Worm (Caenorhabditis elegans) whole organism, young adult: ENCODE data around the gene rnh-1.1.

Experiments
- B0019.2 ChIP-seq: fragments of 200-800 bp; sonication (Bioruptor generic); conservative IDR thresholded peaks from 2 replicates; pipeline ENCODE4 v1.3.6; 2022; ENCODE audit warnings: missing genetic modification reagents, missing genetic modification characterization, missing compliant biosample characterization
- C17E4.6 ChIP-seq: fragments of 200-800 bp; sonication (Bioruptor generic); IDR thresholded peaks from 2 replicates; pipeline ENCODE4 v1.3.6; 2022; ENCODE audit warnings: missing genetic modification reagents, missing genetic modification characterization, missing compliant biosample characterization
- F22D6.2 ChIP-seq: sonication (generic microtip); optimal IDR thresholded peaks from 2 replicates; lab custom pipeline; 2016; ENCODE audit warnings: mild to moderate bottlenecking, missing genetic modification characterization, missing compliant biosample characterization
- F33H1.4 ChIP-seq: fragments of 200-800 bp; sonication (Bioruptor generic); IDR thresholded peaks from 2 replicates; pipeline ENCODE4 v1.3.6; 2022; ENCODE audit warnings: missing genetic modification reagents, missing genetic modification characterization, missing compliant biosample characterization
- F57A8.1 ChIP-seq: fragments of 200-800 bp; sonication (Bioruptor generic); optimal IDR thresholded peaks from 2 replicates; lab custom pipeline; 2018; ENCODE audit warnings: mild to moderate bottlenecking, missing genetic modification characterization, moderate library complexity, missing compliant biosample characterization
- F57C9.4 ChIP-seq: sonication (generic microtip); optimal IDR thresholded peaks from 2 replicates; lab custom pipeline; 2017; ENCODE audit warnings: mild to moderate bottlenecking, missing genetic modification characterization, missing compliant biosample characterization
- K12H6.12 ChIP-seq: fragments of 200-800 bp; sonication (Bioruptor generic); optimal IDR thresholded peaks from 2 replicates; lab custom pipeline; 2018; ENCODE audit warnings: mild to moderate bottlenecking, missing genetic modification characterization, missing compliant biosample characterization
- Y53G8AR.9 ChIP-seq: fragments of 200-800 bp; sonication (Bioruptor generic); conservative IDR thresholded peaks from 2 replicates; pipeline ENCODE4 v1.3.6; 2022; ENCODE audit warnings: missing genetic modification reagents, missing genetic modification characterization, missing compliant biosample characterization
- Y56A3A.18 ChIP-seq: fragments of 200-800 bp; sonication (Bioruptor generic); IDR thresholded peaks from 2 replicates; pipeline ENCODE4 v1.3.6; 2022; ENCODE audit warnings: missing genetic modification reagents, missing genetic modification characterization, missing compliant biosample characterization
- Y79H2A.3 ChIP-seq: fragments of 200-800 bp; sonication (Bioruptor generic); conservative IDR thresholded peaks from 2 replicates; pipeline ENCODE4 v1.3.6; 2022; ENCODE audit warnings: missing genetic modification reagents, missing genetic modification characterization, missing compliant biosample characterization
- Y95B8A.8 ChIP-seq: fragments of 200-800 bp; sonication (Bioruptor generic); IDR thresholded peaks from 2 replicates; pipeline ENCODE4 v1.3.6; 2022; ENCODE audit warnings: missing genetic modification reagents, missing genetic modification characterization, missing compliant biosample characterization
- aptf-3 ChIP-seq: fragments of 200-800 bp; sonication (Bioruptor generic); IDR thresholded peaks from 2 replicates; pipeline ENCODE4 v1.3.6; 2022; ENCODE audit warnings: missing genetic modification characterization, missing compliant biosample characterization
- attf-3 ChIP-seq: fragments of 200-800 bp; sonication (Bioruptor generic); conservative IDR thresholded peaks from 2 replicates; pipeline ENCODE4 v1.3.6; 2022; ENCODE audit warnings: missing genetic modification reagents, missing genetic modification characterization, missing compliant biosample characterization
- attf-6 ChIP-seq: fragments of 200-800 bp; sonication (Bioruptor generic); IDR thresholded peaks from 2 replicates; pipeline ENCODE4 v1.3.6; 2022; ENCODE audit warnings: missing genetic modification reagents, missing genetic modification characterization, missing compliant biosample characterization
- ceh-100 ChIP-seq: fragments of 200-800 bp; sonication (Bioruptor generic); IDR thresholded peaks from 2 replicates; pipeline ENCODE4 v1.3.6; 2022; ENCODE audit warnings: missing genetic modification reagents, missing genetic modification characterization, missing compliant biosample characterization
- ceh-58 ChIP-seq: fragments of 200-800 bp; sonication (Bioruptor generic); IDR thresholded peaks from 2 replicates; pipeline ENCODE4 v1.3.6; 2022; ENCODE audit warnings: missing genetic modification characterization, missing compliant biosample characterization
- ceh-79 ChIP-seq: sonication (generic microtip); optimal IDR thresholded peaks from 2 replicates; lab custom pipeline; 2017; ENCODE audit warnings: mild to moderate bottlenecking, missing genetic modification characterization, missing compliant biosample characterization
- dox-1 ChIP-seq: fragments of 200-800 bp; sonication (Bioruptor generic); IDR thresholded peaks from 2 replicates; pipeline ENCODE4 v1.3.6; 2022; ENCODE audit warnings: missing genetic modification reagents, missing genetic modification characterization, missing compliant biosample characterization
- dpff-1 ChIP-seq: sonication (generic microtip); optimal IDR thresholded peaks from 2 replicates; lab custom pipeline; 2017; ENCODE audit warnings: mild to moderate bottlenecking, missing genetic modification characterization, missing compliant biosample characterization
- dpl-1 ChIP-seq: fragments of 150-350 bp; optimal IDR thresholded peaks from 2 replicates; lab custom pipeline; 2014; ENCODE audit warnings: missing biosample characterization, missing genetic modification reagents, missing genetic modification characterization
- efl-1 ChIP-seq: fragments of 150-350 bp; optimal IDR thresholded peaks from 2 replicates; lab custom pipeline; 2014; ENCODE audit warnings: missing biosample characterization, missing genetic modification reagents, missing genetic modification characterization
- egrh-3 ChIP-seq: fragments of 200-800 bp; sonication (Bioruptor generic); IDR thresholded peaks from 2 replicates; pipeline ENCODE4 v1.3.6; 2022; ENCODE audit warnings: missing genetic modification reagents, missing genetic modification characterization, missing compliant biosample characterization
- ets-4 ChIP-seq: fragments of 200-800 bp; sonication (Bioruptor generic); optimal IDR thresholded peaks from 2 replicates; lab custom pipeline; 2018; ENCODE audit warnings: mild to moderate bottlenecking, missing genetic modification characterization, missing compliant biosample characterization
- him-1 ChIP-seq: sonication (generic microtip); optimal IDR thresholded peaks from 2 replicates; lab custom pipeline; 2016; ENCODE audit warnings: missing genotype, missing genetic modification reagents, missing genetic modification characterization, missing compliant biosample characterization
- hlh-26 ChIP-seq: fragments of 200-800 bp; sonication (Bioruptor generic); conservative IDR thresholded peaks from 2 replicates; pipeline ENCODE4 v1.3.6; 2022; ENCODE audit warnings: missing genetic modification reagents, missing genetic modification characterization, missing compliant biosample characterization
- hmg-1.2 ChIP-seq: fragments of 200-800 bp; sonication (Bioruptor generic); IDR thresholded peaks from 2 replicates; pipeline ENCODE4 v1.3.6; 2022; ENCODE audit warnings: missing genetic modification reagents, missing genetic modification characterization, missing compliant biosample characterization
- lag-1 ChIP-seq: fragments of 200-800 bp; sonication (Bioruptor generic); IDR thresholded peaks from 2 replicates; pipeline ENCODE4 v1.3.6; 2022; ENCODE audit warnings: missing genetic modification reagents, missing genetic modification characterization, missing compliant biosample characterization
- lin-54 ChIP-seq: fragments of 200-800 bp; sonication (Bioruptor generic); optimal IDR thresholded peaks from 2 replicates; lab custom pipeline; 2018; ENCODE audit warnings: mild to moderate bottlenecking, missing genetic modification characterization, missing compliant biosample characterization
- lsl-1 ChIP-seq: fragments of 200-800 bp; sonication (Bioruptor generic); optimal IDR thresholded peaks from 2 replicates; lab custom pipeline; 2018; ENCODE audit warnings: mild to moderate bottlenecking, missing genetic modification characterization, moderate library complexity, missing compliant biosample characterization
- madf-10 ChIP-seq: sonication (generic microtip); optimal IDR thresholded peaks from 2 replicates; lab custom pipeline; 2016; ENCODE audit warnings: mild to moderate bottlenecking, missing genetic modification characterization, missing compliant biosample characterization
- madf-8 ChIP-seq: fragments of 200-800 bp; sonication (Bioruptor generic); conservative IDR thresholded peaks from 2 replicates; pipeline ENCODE4 v1.3.6; 2022; ENCODE audit warnings: missing genetic modification reagents, missing genetic modification characterization, missing compliant biosample characterization
- mel-28 ChIP-seq: sonication (generic microtip); optimal IDR thresholded peaks from 2 replicates; lab custom pipeline; 2016; ENCODE audit warnings: borderline replicate concordance, mild to moderate bottlenecking, missing genetic modification characterization, missing compliant biosample characterization
- nfya-2 ChIP-seq: fragments of 200-800 bp; sonication (Bioruptor generic); IDR thresholded peaks from 2 replicates; pipeline ENCODE4 v1.3.6; 2022; ENCODE audit warnings: missing genetic modification reagents, missing genetic modification characterization, missing compliant biosample characterization
- nfyb-1 ChIP-seq: fragments of 200-800 bp; sonication (Bioruptor generic); IDR thresholded peaks from 2 replicates; pipeline ENCODE4 v1.3.6; 2022; ENCODE audit warnings: missing genetic modification reagents, missing genetic modification characterization, missing compliant biosample characterization
- nhr-90 ChIP-seq: sonication (generic microtip); optimal IDR thresholded peaks from 2 replicates; lab custom pipeline; 2016; ENCODE audit warnings: missing genotype, mild to moderate bottlenecking, missing genetic modification characterization, missing compliant biosample characterization
- rcor-1 ChIP-seq: fragments of 200-800 bp; sonication (Bioruptor generic); IDR thresholded peaks from 2 replicates; pipeline ENCODE4 v1.3.6; 2022; ENCODE audit warnings: missing genetic modification reagents, missing genetic modification characterization, missing compliant biosample characterization
- rec-8 ChIP-seq, 2 experiments: sonication (generic microtip); optimal IDR thresholded peaks; 2 replicates each; lab custom pipeline; 2016; ENCODE audit warnings: mild to moderate bottlenecking in 2 of 2, missing genetic modification characterization in 2 of 2, missing genetic modification reagents in 2 of 2, missing genotype in 2 of 2, missing biosample characterization in 1 of 2, missing compliant biosample characterization in 1 of 2, moderate library complexity in 1 of 2
- snpc-1.3 ChIP-seq: sonication (generic microtip); optimal IDR thresholded peaks from 2 replicates; lab custom pipeline; 2017; ENCODE audit warnings: missing genetic modification characterization, mild to moderate bottlenecking, missing compliant biosample characterization, antibody characterized with exemption, moderate library complexity, missing genotype, missing genetic modification reagents; ENCODE audit not compliant: insufficient read depth
- snpc-3.4 ChIP-seq: sonication (generic microtip); optimal IDR thresholded peaks from 2 replicates; lab custom pipeline; 2017; ENCODE audit warnings: missing genetic modification characterization, mild to moderate bottlenecking, missing compliant biosample characterization, antibody characterized with exemption, moderate library complexity, missing genotype, missing genetic modification reagents
- snpc-4 ChIP-seq, 5 experiments: fragments of 150-350 bp in 1 of 5; sonication (generic microtip) in 4 of 5; optimal IDR thresholded peaks; 2 replicates each; lab custom pipeline; 2014 to 2018; ENCODE audit warnings: missing genetic modification characterization in 5 of 5, missing biosample characterization in 3 of 5, antibody characterized with exemption in 2 of 5, mild to moderate bottlenecking in 2 of 5, missing compliant biosample characterization in 2 of 5, missing genotype in 2 of 5, moderate library complexity in 2 of 5, missing genetic modification reagents in 1 of 5
- tlf-1 ChIP-seq: fragments of 200-800 bp; sonication (Bioruptor generic); optimal IDR thresholded peaks from 2 replicates; lab custom pipeline; 2018; ENCODE audit warnings: mild to moderate bottlenecking, missing genetic modification characterization, missing compliant biosample characterization
- xnd-1 ChIP-seq: sonication (generic microtip); optimal IDR thresholded peaks from 2 replicates; lab custom pipeline; 2016; ENCODE audit warnings: missing genotype, missing genetic modification reagents, missing genetic modification characterization, missing compliant biosample characterization
- zfh-2 ChIP-seq: fragments of 200-800 bp; sonication (Bioruptor generic); conservative IDR thresholded peaks from 2 replicates; pipeline ENCODE4 v1.3.6; 2022; ENCODE audit warnings: missing genetic modification reagents, missing genetic modification characterization, missing compliant biosample characterization
- zim-3 ChIP-seq: sonication (generic microtip); optimal IDR thresholded peaks from 2 replicates; lab custom pipeline; 2017; ENCODE audit warnings: mild to moderate bottlenecking, missing genetic modification characterization, moderate library complexity, missing compliant biosample characterization
- ztf-25 ChIP-seq: fragments of 200-800 bp; sonication (Bioruptor generic); IDR thresholded peaks from 2 replicates; pipeline ENCODE4 v1.3.6; 2022; ENCODE audit warnings: missing genetic modification reagents, missing genetic modification characterization, missing compliant biosample characterization
- ztf-28 ChIP-seq: fragments of 200-800 bp; sonication (Bioruptor generic); IDR thresholded peaks from 2 replicates; pipeline ENCODE4 v1.3.6; 2022; ENCODE audit warnings: missing genetic modification reagents, missing genetic modification characterization, missing compliant biosample characterization
- ztf-6 ChIP-seq: fragments of 200-800 bp; sonication (Bioruptor generic); IDR thresholded peaks from 2 replicates; pipeline ENCODE4 v1.3.6; 2022; ENCODE audit warnings: missing genetic modification reagents, missing genetic modification characterization, missing compliant biosample characterization

Gene rnh-1.1

DNA sequence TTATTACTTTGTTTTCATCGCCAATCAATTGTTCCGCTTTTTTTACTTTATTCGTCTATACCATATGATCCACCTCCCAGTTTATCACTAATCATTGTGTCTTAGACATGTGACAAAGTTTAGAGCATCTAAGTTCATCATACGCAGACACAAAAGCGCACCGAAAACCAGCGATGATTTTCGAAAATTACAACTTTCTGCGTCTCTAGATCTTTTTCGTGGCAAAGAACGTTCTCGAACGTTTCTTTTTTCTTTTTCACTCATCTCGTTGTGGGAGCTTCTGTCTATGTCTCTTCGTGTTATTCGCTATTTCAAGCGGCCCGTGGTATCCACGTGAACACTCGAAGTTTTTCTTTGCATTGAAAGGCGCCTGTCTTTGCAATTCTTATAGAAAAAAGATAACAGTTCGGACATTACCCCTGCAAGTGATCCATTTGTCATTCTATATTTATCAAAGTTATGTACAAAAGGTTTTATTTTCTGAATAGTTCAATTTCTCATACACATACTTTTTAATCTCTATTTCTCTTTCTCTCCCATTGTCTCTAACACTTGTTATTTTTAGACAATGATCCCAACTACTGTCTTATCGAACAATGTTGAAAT, 3.6 kb downstream of the rnh-1.1 start, which contains the start of gene ZK1290.5 (continued):
- no peak for TF ChIP-seq ztf-28 (GFP tag; lab: Robert Waterston, UW)
- TF ChIP-seq hmg-1.2 (GFP tag; lab: Robert Waterston, UW), result peak; percentile 65
- TF ChIP-seq ztf-6 (GFP tag; lab: Robert Waterston, UW), result no peak
- no peak for TF ChIP-seq B0019.2 (GFP tag; lab: Robert Waterston, UW)
- TF ChIP-seq F57C9.4 (tag; lab: Kevin White, UChicago), result no peak
- no peak for TF ChIP-seq rec-8 (tag; optimal IDR thresholded peaks at IDR 0.05; lab: Kevin White, UChicago)
- TF ChIP-seq ceh-100 (GFP tag; lab: Robert Waterston, UW), result no peak
- TF ChIP-seq egrh-3, result no peak
- peak; percentile 72 for TF ChIP-seq dox-1 (GFP tag; lab: Robert Waterston, UW)
- no peak for TF ChIP-seq lsl-1 (GFP tag; lab: Kevin White, UChicago)
- no peak for TF ChIP-seq zfh-2 (GFP tag; lab: Robert Waterston, UW)
- TF ChIP-seq attf-3 (GFP tag; lab: Robert Waterston, UW), result no peak
- no peak for TF ChIP-seq attf-6 (GFP tag; lab: Robert Waterston, UW)
- TF ChIP-seq mel-28 (tag; lab: Kevin White, UChicago), result no peak
- TF ChIP-seq Y79H2A.3, result no peak
- TF ChIP-seq dpff-1 (tag; lab: Kevin White, UChicago), result no peak
- TF ChIP-seq Y53G8AR.9, result 0 out of 2 replicates have a peak, but pooled peaks have one; percentile 43
- peak; percentile 72 for TF ChIP-seq madf-10 (tag; lab: Kevin White, UChicago)
- peak; percentile 43 for TF ChIP-seq nhr-90
- TF ChIP-seq ets-4 (GFP tag; lab: Kevin White, UChicago), result no peak
- TF ChIP-seq nfyb-1 (GFP tag; lab: Robert Waterston, UW), result peak; percentile 88
- TF ChIP-seq zim-3 (tag; lab: Kevin White, UChicago), result no peak
- no peak for TF ChIP-seq aptf-3
- TF ChIP-seq ceh-79 (tag; lab: Kevin White, UChicago), result no peak
- no peak for TF ChIP-seq nfya-2 (GFP tag; lab: Robert Waterston, UW)
- no peak for TF ChIP-seq ztf-25 (GFP tag; lab: Robert Waterston, UW)
- no peak for TF ChIP-seq F57A8.1 (GFP tag; lab: Kevin White, UChicago)
- no peak for TF ChIP-seq xnd-1 (tag; lab: Kevin White, UChicago)
- TF ChIP-seq F22D6.2 (tag; lab: Kevin White, UChicago), result peak; percentile 82
- peak; percentile 86 for TF ChIP-seq K12H6.12 (tag; lab: Kevin White, UChicago)
- TF ChIP-seq tlf-1, result peak; percentile 84
- TF ChIP-seq rcor-1 (GFP tag; lab: Robert Waterston, UW), result no peak
- TF ChIP-seq ceh-58, result no peak
- TF ChIP-seq lag-1 (GFP tag; lab: Robert Waterston, UW), result no peak
- no peak for TF ChIP-seq Y56A3A.18 (GFP tag; lab: Robert Waterston, UW)
- TF ChIP-seq madf-8 (GFP tag; lab: Robert Waterston, UW), result no peak
- TF ChIP-seq snpc-1.3 (tag; lab: Kevin White, UChicago), result no peak
- no peak for TF ChIP-seq C17E4.6
- TF ChIP-seq lin-54, result peak; percentile 60
- no peak for TF ChIP-seq snpc-3.4 (tag; lab: Kevin White, UChicago)
- no peak for TF ChIP-seq Y95B8A.8 (GFP tag; lab: Robert Waterston, UW)
- no peak for TF ChIP-seq F33H1.4 (GFP tag; lab: Robert Waterston, UW)
- no peak for TF ChIP-seq hlh-26 (GFP tag; lab: Robert Waterston, UW)
- TF ChIP-seq dpl-1 (GFP tag; lab: Kevin White, UChicago), result no peak
- no peak for TF ChIP-seq him-1 (tag; lab: Kevin White, UChicago)
- no peak for TF ChIP-seq efl-1
- TF ChIP-seq snpc-4 (GFP tag; optimal IDR thresholded peaks at IDR 0.05; lab: Kevin White, UChicago), result no peak
- peak in 1 of 4 experiments; percentile 44 for TF ChIP-seq snpc-4 (tag; optimal IDR thresholded peaks at IDR 0.05; lab: Kevin White, UChicago)
